Worm (Caenorhabditis elegans) whole organism, L4 larva: ENCODE results near the gene T11F9.21.

Experiments used
- D1046.2 ChIP-seq: fragments of 200-800 bp; sonication (Bioruptor generic); IDR thresholded peaks from 2 replicates; pipeline ENCODE4 v1.3.6; 2022; ENCODE audit warnings: missing genetic modification characterization, missing compliant biosample characterization
- F10B5.3 ChIP-seq: sonication (generic microtip); optimal IDR thresholded peaks from 2 replicates; lab custom pipeline; 2016; ENCODE audit warnings: mild to moderate bottlenecking, missing genetic modification characterization, missing compliant biosample characterization
- F49E8.2 ChIP-seq: sonication (generic microtip); optimal IDR thresholded peaks from 2 replicates; lab custom pipeline; 2016; ENCODE audit warnings: missing compliant biosample characterization, mild to moderate bottlenecking, missing genetic modification characterization, borderline replicate concordance
- R02D3.7 ChIP-seq: fragments of 150-350 bp; sonication (generic microtip); optimal IDR thresholded peaks from 3 replicates; lab custom pipeline; 2014; ENCODE audit warnings: missing biosample characterization, missing genetic modification characterization
- T20F7.1 ChIP-seq: fragments of 200-800 bp; sonication (Bioruptor generic); optimal IDR thresholded peaks from 2 replicates; lab custom pipeline; 2018; ENCODE audit warnings: mild to moderate bottlenecking, missing genetic modification characterization, missing compliant biosample characterization
- Y48G9A.11 ChIP-seq: fragments of 200-800 bp; sonication (Bioruptor generic); IDR thresholded peaks from 2 replicates; pipeline ENCODE4 v1.3.6; 2022; ENCODE audit warnings: missing genetic modification reagents, missing genetic modification characterization, missing compliant biosample characterization
- ZK546.5 ChIP-seq, 2 experiments: sonication (generic microtip); optimal IDR thresholded peaks; 2 replicates each; lab custom pipeline; 2017; ENCODE audit warnings: missing biosample characterization in 2 of 2, missing genetic modification characterization in 2 of 2
- aha-1 ChIP-seq: fragments of 150-350 bp; peaks from one replicate; lab custom pipeline; 2014; ENCODE audit warnings: missing biosample characterization, missing genetic modification characterization
- aly-2 ChIP-seq: sonication (generic microtip); optimal IDR thresholded peaks from 2 replicates; lab custom pipeline; 2018; ENCODE audit warnings: missing biosample characterization, missing genetic modification characterization
- ceh-44 ChIP-seq: fragments of 200-800 bp; sonication (Bioruptor generic); IDR thresholded peaks from 2 replicates; pipeline ENCODE4 v1.3.6; 2022; ENCODE audit warnings: missing genetic modification reagents, missing genetic modification characterization, missing compliant biosample characterization
- ceh-62 ChIP-seq: sonication (generic microtip); optimal IDR thresholded peaks from 2 replicates; lab custom pipeline; 2017; ENCODE audit warnings: missing biosample characterization, missing genetic modification characterization
- ceh-82 ChIP-seq: sonication (generic microtip); optimal IDR thresholded peaks from 2 replicates; lab custom pipeline; 2017; ENCODE audit warnings: missing biosample characterization, missing genetic modification characterization
- ces-1 ChIP-seq: fragments of 150-350 bp; sonication (generic microtip); optimal IDR thresholded peaks from 4 replicates; lab custom pipeline; 2014; ENCODE audit warnings: missing biosample characterization, missing genetic modification reagents, missing genetic modification characterization
- cey-2 ChIP-seq: sonication (generic microtip); optimal IDR thresholded peaks from 3 replicates; lab custom pipeline; 2017; ENCODE audit warnings: missing genetic modification characterization, mild to moderate bottlenecking, missing compliant biosample characterization, antibody characterized with exemption, borderline replicate concordance; ENCODE audit not compliant: insufficient read depth
- ctbp-1 ChIP-seq: fragments of 200-800 bp; sonication (Bioruptor generic); IDR thresholded peaks from 2 replicates; pipeline ENCODE4 v1.3.6; 2022; ENCODE audit warnings: missing genetic modification reagents, missing genetic modification characterization, missing compliant biosample characterization
- daf-12 ChIP-seq: fragments of 150-350 bp; optimal IDR thresholded peaks from 2 replicates; lab custom pipeline; 2014; ENCODE audit warnings: missing biosample characterization, missing genetic modification reagents, missing genetic modification characterization
- daf-16 ChIP-seq, 3 experiments: sonication (generic microtip); optimal IDR thresholded peaks; 2 replicates each; lab custom pipeline; 2016 to 2017; ENCODE audit warnings: missing genetic modification characterization in 3 of 3, missing genetic modification reagents in 3 of 3, mild to moderate bottlenecking in 2 of 3, missing compliant biosample characterization in 2 of 3, missing biosample characterization in 1 of 3, moderate library complexity in 1 of 3
- daf-19 ChIP-seq: fragments of 200-800 bp; sonication (Bioruptor generic); conservative IDR thresholded peaks from 2 replicates; pipeline ENCODE4 v1.3.6; 2022; ENCODE audit warnings: missing genetic modification characterization, missing compliant biosample characterization
- daf-8 ChIP-seq: fragments of 200-800 bp; sonication (Bioruptor generic); IDR thresholded peaks from 2 replicates; pipeline ENCODE4 v1.3.6; 2022; ENCODE audit warnings: missing genetic modification characterization, missing compliant biosample characterization
- dmd-8 ChIP-seq: fragments of 200-800 bp; sonication (Bioruptor generic); IDR thresholded peaks from 2 replicates; pipeline ENCODE4 v1.3.6; 2022; ENCODE audit warnings: missing genetic modification characterization, missing compliant biosample characterization
- hlh-11 ChIP-seq: fragments of 200-800 bp; sonication (Bioruptor generic); optimal IDR thresholded peaks from 2 replicates; lab custom pipeline; 2018; ENCODE audit warnings: mild to moderate bottlenecking, missing genetic modification characterization, missing compliant biosample characterization
- hlh-30 ChIP-seq: sonication (generic microtip); optimal IDR thresholded peaks from 2 replicates; lab custom pipeline; 2017; ENCODE audit warnings: antibody characterized with exemption, mild to moderate bottlenecking, missing genetic modification characterization, missing compliant biosample characterization; ENCODE audit not compliant: insufficient read depth
- lsy-2 ChIP-seq, 2 experiments: fragments of 150-350 bp in 1 of 2; sonication (generic microtip) in 1 of 2; optimal IDR thresholded peaks; 2 replicates each; lab custom pipeline; 2014 to 2017; ENCODE audit warnings: missing biosample characterization in 2 of 2, missing genetic modification characterization in 2 of 2
- madf-5 ChIP-seq, 2 experiments: fragments of 200-800 bp; sonication (Bioruptor generic); IDR thresholded peaks; 2 replicates each; pipeline ENCODE4 v1.3.6; 2022; ENCODE audit warnings: missing compliant biosample characterization in 2 of 2, missing genetic modification characterization in 2 of 2
- mdl-1 ChIP-seq, 2 experiments: fragments of 150-350 bp in 1 of 2; sonication (generic microtip) in 1 of 2; optimal IDR thresholded peaks; 2 replicates each; lab custom pipeline; 2014 to 2017; ENCODE audit warnings: missing biosample characterization in 2 of 2, missing genetic modification characterization in 2 of 2
- mdt-29 ChIP-seq: fragments of 200-800 bp; sonication (Bioruptor generic); IDR thresholded peaks from 2 replicates; pipeline ENCODE4 v1.3.6; 2022; ENCODE audit warnings: missing genetic modification reagents, missing genetic modification characterization, missing compliant biosample characterization
- mep-1 ChIP-seq: fragments of 150-350 bp; sonication (generic microtip); optimal IDR thresholded peaks from 3 replicates; lab custom pipeline; 2014; ENCODE audit warnings: missing biosample characterization, missing genetic modification characterization
- mes-2 ChIP-seq: sonication (generic microtip); optimal IDR thresholded peaks from 2 replicates; lab custom pipeline; 2016; ENCODE audit warnings: missing genotype, mild to moderate bottlenecking, missing genetic modification characterization, missing compliant biosample characterization; ENCODE audit not compliant: poor library complexity, severe bottlenecking
- mxl-3 ChIP-seq: fragments of 200-800 bp; sonication (Bioruptor generic); optimal IDR thresholded peaks from 2 replicates; lab custom pipeline; 2018; ENCODE audit warnings: mild to moderate bottlenecking, missing genetic modification characterization, missing compliant biosample characterization
- nhr-10 ChIP-seq: fragments of 150-350 bp; optimal IDR thresholded peaks from 2 replicates; lab custom pipeline; 2014; ENCODE audit warnings: missing biosample characterization, missing genetic modification characterization
- nhr-28 ChIP-seq: fragments of 150-350 bp; optimal IDR thresholded peaks from 2 replicates; lab custom pipeline; 2014; ENCODE audit warnings: missing biosample characterization, missing genetic modification characterization
- nhr-48 ChIP-seq: sonication (generic microtip); optimal IDR thresholded peaks from 2 replicates; lab custom pipeline; 2016; ENCODE audit warnings: mild to moderate bottlenecking, missing genetic modification characterization, missing compliant biosample characterization
- nhr-6 ChIP-seq: fragments of 150-350 bp; optimal IDR thresholded peaks from 2 replicates; lab custom pipeline; 2014; ENCODE audit warnings: missing biosample characterization, missing genetic modification characterization
- pha-4 ChIP-seq, 2 experiments: fragments of 150-350 bp in 1 of 2; fragments of 200-800 bp in 1 of 2; sonication (Bioruptor generic) in 1 of 2; IDR thresholded peaks in 1 of 2; optimal IDR thresholded peaks in 1 of 2; 2 replicates each; pipeline versions ENCODE4 v1.3.6 to Lab custom; 2014 to 2022; ENCODE audit warnings: missing genetic modification characterization in 2 of 2, missing genetic modification reagents in 2 of 2, missing biosample characterization in 1 of 2, missing compliant biosample characterization in 1 of 2
- php-3 ChIP-seq: fragments of 200-800 bp; sonication (Bioruptor generic); IDR thresholded peaks from 2 replicates; pipeline ENCODE4 v1.3.6; 2022; ENCODE audit warnings: missing genetic modification reagents, missing genetic modification characterization, missing compliant biosample characterization
- pqm-1 ChIP-seq: sonication (generic microtip); optimal IDR thresholded peaks from 2 replicates; lab custom pipeline; 2017; ENCODE audit warnings: missing biosample characterization, missing genetic modification characterization
- unc-62 ChIP-seq, 3 experiments: fragments of 150-350 bp in 1 of 3; sonication (generic microtip); optimal IDR thresholded peaks in 2 of 3; peaks in 1 of 3; 1 replicate in 1 of 3; 2 replicates in 2 of 3; lab custom pipeline; 2014 to 2017; ENCODE audit warnings: missing biosample characterization in 3 of 3, missing genetic modification characterization in 3 of 3, missing genetic modification reagents in 3 of 3, missing genotype in 1 of 3
- vab-7 ChIP-seq: fragments of 200-800 bp; sonication (Bioruptor generic); IDR thresholded peaks from 2 replicates; pipeline ENCODE4 v1.3.6; 2022; ENCODE audit warnings: missing genetic modification reagents, missing genetic modification characterization, missing compliant biosample characterization
- zag-1 ChIP-seq: fragments of 150-350 bp; optimal IDR thresholded peaks from 2 replicates; lab custom pipeline; 2014; ENCODE audit warnings: missing biosample characterization, missing genetic modification characterization
- zfp-2 ChIP-seq: sonication (generic microtip); optimal IDR thresholded peaks from 2 replicates; lab custom pipeline; 2016; ENCODE audit warnings: mild to moderate bottlenecking, missing genetic modification characterization, missing compliant biosample characterization
- zfp-3 ChIP-seq: fragments of 200-800 bp; sonication (Bioruptor generic); conservative IDR thresholded peaks from 2 replicates; pipeline ENCODE4 v1.3.6; 2022; ENCODE audit warnings: missing genetic modification reagents, missing genetic modification characterization, missing compliant biosample characterization

Gene T11F9.21

ce11 chrV:11532964-11533363, 40.4 kb downstream of the T11F9.21 start (continued):
- TF ChIP-seq nhr-28 (tag; lab: Kevin White, UChicago) = peak; percentile 58
- TF ChIP-seq mes-2 (tag; lab: Kevin White, UChicago) = peak; percentile 33
- no peak for TF ChIP-seq ceh-62 (tag; lab: Kevin White, UChicago)
- TF ChIP-seq hlh-11 (tag; lab: Kevin White, UChicago) = peak; percentile 74
- TF ChIP-seq, all 104 proteins: peak for 23

ce11 chrV:11533365-11533949, 40.9 kb downstream of the T11F9.21 start:
- peak in 1 of 2 experiments; percentile 93 for TF ChIP-seq unc-62 (GFP tag; optimal IDR thresholded peaks at IDR 0.05 in 1 of 2; lab: Kevin White, UChicago)
- TF ChIP-seq unc-62 (tag; optimal IDR thresholded peaks at IDR 0.05; lab: Kevin White, UChicago) = no peak
- no peak for TF ChIP-seq ceh-82
- 0 out of 2 replicates have a peak, but pooled peaks have one; percentile 51 for TF ChIP-seq D1046.2 (GFP tag; lab: Robert Waterston, UW)
- no peak for TF ChIP-seq ctbp-1 (GFP tag; lab: Robert Waterston, UW)
- no peak for TF ChIP-seq aly-2 (tag; lab: Kevin White, UChicago)
- no peak for TF ChIP-seq zag-1
- no peak for TF ChIP-seq ces-1 (GFP tag; lab: Kevin White, UChicago)
- 0 out of 2 replicates have a peak, but pooled peaks have one; percentile 39 for TF ChIP-seq pha-4 (GFP tag; IDR thresholded peaks at IDR 0.05; lab: Robert Waterston, UW)
- TF ChIP-seq pha-4 (tag; optimal IDR thresholded peaks at IDR 0.05; lab: Kevin White, UChicago) = no peak
- no peak for TF ChIP-seq ZK546.5 (tag; optimal IDR thresholded peaks at IDR 0.05; lab: Kevin White, UChicago)
- no peak for TF ChIP-seq Y48G9A.11 (GFP tag; lab: Robert Waterston, UW)
- TF ChIP-seq dmd-8 (GFP tag; lab: Robert Waterston, UW) = no peak
- no peak for TF ChIP-seq lsy-2 (tag; optimal IDR thresholded peaks at IDR 0.05; lab: Kevin White, UChicago)
- TF ChIP-seq F49E8.2 = no peak
- no peak for TF ChIP-seq zfp-2 (tag; lab: Kevin White, UChicago)
- no peak for TF ChIP-seq madf-5 (GFP tag; IDR thresholded peaks at IDR 0.05; lab: Robert Waterston, UW)
- peak in 1 of 2 experiments; percentile 29 for TF ChIP-seq daf-16 (GFP tag; optimal IDR thresholded peaks at IDR 0.05; lab: Kevin White, UChicago)
- TF ChIP-seq daf-16 (tag; optimal IDR thresholded peaks at IDR 0.05; lab: Kevin White, UChicago) = no peak
- no peak for TF ChIP-seq F10B5.3
- TF ChIP-seq vab-7 (GFP tag; lab: Robert Waterston, UW) = no peak
- TF ChIP-seq nhr-28 (tag; lab: Kevin White, UChicago) = no peak
- TF ChIP-seq mes-2 (tag; lab: Kevin White, UChicago) = no peak
- no peak for TF ChIP-seq ceh-44
- TF ChIP-seq hlh-11 (tag; lab: Kevin White, UChicago) = no peak
- no peak for TF ChIP-seq daf-12 (tag; lab: Kevin White, UChicago)
- TF ChIP-seq daf-8 = no peak
- TF ChIP-seq mdt-29 (GFP tag; lab: Robert Waterston, UW) = no peak
- TF ChIP-seq aha-1 (tag; lab: Kevin White, UChicago) = peak; percentile 93
- TF ChIP-seq, all 104 proteins: peak for 5

DNA sequence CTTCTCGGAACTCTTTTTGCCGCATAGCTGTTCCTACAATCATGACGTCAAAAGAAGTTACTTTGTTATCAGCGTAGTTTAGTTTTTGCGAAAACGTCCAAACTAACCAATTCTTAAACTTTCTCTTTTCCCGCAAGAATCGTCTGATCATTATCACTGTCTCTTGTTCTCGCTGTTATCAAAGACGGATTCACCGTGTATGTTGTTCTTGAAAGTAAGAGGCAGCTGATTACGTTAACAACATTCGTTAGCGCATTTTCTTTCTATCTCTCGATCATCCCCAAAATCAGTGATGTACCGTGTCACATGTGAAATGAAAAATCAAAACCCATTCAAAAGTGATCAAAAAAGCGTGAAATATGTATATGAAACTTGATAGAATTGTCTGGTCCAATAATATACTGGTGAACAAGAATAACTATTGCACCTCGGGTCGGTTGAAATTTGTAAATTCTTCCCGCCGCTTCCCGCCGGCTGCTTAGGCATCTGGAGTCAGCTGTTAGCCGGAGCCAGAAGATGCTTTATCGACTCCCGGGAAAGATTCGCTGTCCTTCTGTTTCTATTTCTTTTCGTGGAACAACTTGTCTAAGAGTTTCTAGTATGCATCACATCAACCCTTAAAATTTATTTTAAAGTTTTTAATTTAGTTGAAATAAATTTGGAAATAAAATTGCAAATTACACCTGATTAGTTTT, 42.1 kb downstream of the T11F9.21 start:
- TF ChIP-seq T20F7.1 (GFP tag; lab: Kevin White, UChicago) (peak; percentile 12), nhr-28 (tag; lab: Kevin White, UChicago) (peak; percentile 94), daf-19 (GFP tag; lab: Robert Waterston, UW) (no peak), mdl-1 (tag; optimal IDR thresholded peaks at IDR 0.05; lab: Kevin White, UChicago) (peak in 1 of 2 experiments; percentile 59), php-3 (GFP tag; lab: Robert Waterston, UW) (0 out of 2 replicates have a peak, but pooled peaks have one; percentile 28), lsy-2 (tag; optimal IDR thresholded peaks at IDR 0.05; lab: Kevin White, UChicago) (peak in 1 of 2 experiments; percentile 64), mxl-3 (GFP tag; lab: Kevin White, UChicago) (peak; percentile 50), nhr-6 (tag; lab: Kevin White, UChicago) (no peak), pqm-1 (peak; percentile 78), nhr-48 (tag; lab: Kevin White, UChicago) (no peak), daf-16 (GFP tag; optimal IDR thresholded peaks at IDR 0.05; lab: Kevin White, UChicago) (no peak), daf-16 (tag; optimal IDR thresholded peaks at IDR 0.05; lab: Kevin White, UChicago) (peak; percentile 77), unc-62 (GFP tag; optimal IDR thresholded peaks at IDR 0.05 in 1 of 2; lab: Kevin White, UChicago) (peak in 1 of 2 experiments; percentile 79), unc-62 (tag; optimal IDR thresholded peaks at IDR 0.05; lab: Kevin White, UChicago) (no peak), cey-2 (peak; percentile 78), mep-1 (peak; percentile 56), hlh-30 (tag; lab: Kevin White, UChicago) (peak; percentile 85), zfp-3 (0 out of 2 replicates have a peak, but pooled peaks have one; percentile 25), R02D3.7 (no peak), hlh-11 (tag; lab: Kevin White, UChicago) (peak; percentile 84), nhr-10 (tag; lab: Kevin White, UChicago) (peak; percentile 41), mes-2 (tag; lab: Kevin White, UChicago) (peak; percentile 47)
